Worm (Caenorhabditis elegans) whole organism, mixed stage, embryonic: ENCODE measurements around the gene dohh-1.

Experiments used
- hlh-1 ChIP-seq: fragments of 150-350 bp; optimal IDR thresholded peaks from 2 replicates; lab custom pipeline; 2014; ENCODE audit warnings: missing biosample characterization, missing genetic modification reagents, missing genetic modification characterization
- lin-13 ChIP-seq: fragments of 150-350 bp; optimal IDR thresholded peaks from 2 replicates; lab custom pipeline; 2014; ENCODE audit warnings: missing biosample characterization, missing genetic modification characterization
- nhr-12 ChIP-seq: fragments of 150-350 bp; optimal IDR thresholded peaks from 2 replicates; lab custom pipeline; 2014; ENCODE audit warnings: missing biosample characterization, missing genetic modification characterization
- nhr-28 ChIP-seq: fragments of 150-350 bp; optimal IDR thresholded peaks from 2 replicates; lab custom pipeline; 2014; ENCODE audit warnings: missing biosample characterization, missing genetic modification characterization
- nhr-76 ChIP-seq: sonication (generic microtip); optimal IDR thresholded peaks from 2 replicates; lab custom pipeline; 2017; ENCODE audit warnings: missing biosample characterization, missing genetic modification characterization

DNA sequence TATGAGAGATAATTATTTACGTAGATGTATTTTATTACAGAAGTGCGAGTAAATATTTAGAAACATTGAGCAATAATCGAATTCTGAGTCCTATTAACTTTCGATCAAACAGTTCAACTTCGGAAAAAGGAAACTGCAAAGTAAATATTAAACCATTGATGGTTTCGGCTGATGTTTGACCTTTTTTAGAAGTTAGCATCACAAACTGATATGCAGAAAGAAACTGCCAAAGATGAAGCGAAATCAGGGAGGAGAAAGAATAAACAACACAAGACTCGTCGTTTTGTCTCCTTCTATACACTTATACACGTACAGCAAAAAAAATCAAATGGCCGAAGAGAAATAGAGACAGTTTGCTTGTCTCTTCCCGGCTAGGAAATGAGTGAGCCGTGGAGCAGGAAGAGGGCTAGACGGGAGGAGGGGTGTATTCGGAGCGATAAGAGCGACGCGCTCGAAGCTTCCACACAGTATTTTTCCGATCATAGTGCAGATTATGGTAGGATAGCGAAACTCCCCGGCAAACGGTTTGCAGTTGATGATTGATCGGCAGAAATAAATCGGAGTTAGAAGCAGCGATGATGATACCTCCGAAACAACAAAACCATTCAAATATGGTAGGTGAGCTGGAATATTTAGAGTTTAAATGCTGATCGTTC is 23.1 kb upstream of the dohh-1 start:
- TF ChIP-seq nhr-12 (tag; lab: Kevin White, UChicago): no peak
- no peak for TF ChIP-seq hlh-1 (tag; lab: Kevin White, UChicago)
- no peak for TF ChIP-seq nhr-76 (tag; lab: Kevin White, UChicago)
- TF ChIP-seq lin-13 (tag; lab: Kevin White, UChicago): no peak
- no peak for TF ChIP-seq nhr-28 (tag; lab: Kevin White, UChicago)
